Worm (Caenorhabditis elegans) whole organism, early embryonic: Measurements from ENCODE around the gene rfp-1.

ENCODE experiments used
- B0310.2 ChIP-seq: sonication (generic microtip); optimal IDR thresholded peaks from 2 replicates; lab custom pipeline; 2016; ENCODE audit warnings: mild to moderate bottlenecking, missing genetic modification characterization, missing compliant biosample characterization
- F13C5.2 ChIP-seq: sonication (generic microtip); optimal IDR thresholded peaks from 2 replicates; lab custom pipeline; 2017; ENCODE audit warnings: mild to moderate bottlenecking, missing genetic modification characterization, inconsistent platforms, missing compliant biosample characterization
- aly-1 ChIP-seq: sonication (generic microtip); optimal IDR thresholded peaks from 2 replicates; lab custom pipeline; 2016; ENCODE audit warnings: missing genetic modification characterization, missing compliant biosample characterization
- ama-1 ChIP-seq: fragments of 150-350 bp; optimal IDR thresholded peaks from 2 replicates; lab custom pipeline; 2014
- ceh-36 ChIP-seq: sonication (generic microtip); optimal IDR thresholded peaks from 2 replicates; lab custom pipeline; 2016; ENCODE audit warnings: missing genetic modification characterization, inconsistent platforms, missing compliant biosample characterization
- ets-7 ChIP-seq: sonication (generic microtip); optimal IDR thresholded peaks from 2 replicates; lab custom pipeline; 2016; ENCODE audit warnings: missing genotype, missing genetic modification characterization, missing compliant biosample characterization
- flt-1 ChIP-seq: fragments of 200-800 bp; sonication (Bioruptor generic); IDR thresholded peaks from 2 replicates; pipeline ENCODE4 v1.3.6; 2022; ENCODE audit warnings: missing genetic modification characterization, missing compliant biosample characterization
- hmbx-1 ChIP-seq: sonication (generic microtip); optimal IDR thresholded peaks from 2 replicates; lab custom pipeline; 2016; ENCODE audit warnings: mild to moderate bottlenecking, missing genetic modification characterization, missing compliant biosample characterization
- hmg-4 ChIP-seq: fragments of 200-800 bp; sonication (Bioruptor generic); optimal IDR thresholded peaks from 2 replicates; lab custom pipeline; 2018; ENCODE audit warnings: mild to moderate bottlenecking, missing genetic modification characterization, missing compliant biosample characterization
- scrt-1 ChIP-seq: fragments of 200-800 bp; sonication (Bioruptor generic); IDR thresholded peaks from 2 replicates; pipeline ENCODE4 v1.3.6; 2022; ENCODE audit warnings: missing genetic modification characterization, missing compliant biosample characterization
- sea-1 ChIP-seq: fragments of 200-800 bp; sonication (Bioruptor generic); conservative IDR thresholded peaks from 2 replicates; pipeline ENCODE4 v1.3.6; 2022; ENCODE audit warnings: missing genetic modification characterization, missing compliant biosample characterization
- tbx-37 ChIP-seq: fragments of 200-800 bp; sonication (Bioruptor generic); conservative IDR thresholded peaks from 2 replicates; pipeline ENCODE4 v1.3.6; 2022; ENCODE audit warnings: missing genetic modification reagents, missing genetic modification characterization, missing compliant biosample characterization
- tra-4 ChIP-seq: sonication (generic microtip); optimal IDR thresholded peaks from 2 replicates; lab custom pipeline; 2017; ENCODE audit warnings: missing genetic modification characterization, missing compliant biosample characterization

- TF ChIP-seq ets-7 (tag; lab: Kevin White, UChicago) (no peak), ama-1 (lab: Kevin White, UChicago) (no peak), aly-1 (no peak), ceh-36 (tag; lab: Kevin White, UChicago) (no peak), tra-4 (tag; lab: Kevin White, UChicago) (no peak), tbx-37 (GFP tag; lab: Robert Waterston, UW) (no peak), hmg-4 (no peak), hmbx-1 (no peak), B0310.2 (tag; lab: Kevin White, UChicago) (no peak), sea-1 (GFP tag; lab: Robert Waterston, UW) (no peak), flt-1 (GFP tag; lab: Robert Waterston, UW) (no peak), scrt-1 (GFP tag; lab: Robert Waterston, UW) (no peak), F13C5.2 (tag; lab: Kevin White, UChicago) (no peak)
These were observed 3.0 kb upstream of the rfp-1 start for ce11 chrIII:8355462-8355815.
